Worm (Caenorhabditis elegans) whole organism, L4 larva: ENCODE results near the gene xbx-5.

ENCODE experiments used
- F10B5.3 ChIP-seq: sonication (generic microtip); optimal IDR thresholded peaks from 2 replicates; lab custom pipeline; 2016; ENCODE audit warnings: mild to moderate bottlenecking, missing genetic modification characterization, missing compliant biosample characterization
- F37D6.2 ChIP-seq: sonication (generic microtip); optimal IDR thresholded peaks from 2 replicates; lab custom pipeline; 2016; ENCODE audit warnings: mild to moderate bottlenecking, missing genetic modification characterization, missing compliant biosample characterization
- F44E2.7 ChIP-seq: fragments of 200-800 bp; sonication (Bioruptor generic); IDR thresholded peaks from 2 replicates; pipeline ENCODE4 v2.1.2; 2022; ENCODE audit warnings: missing genetic modification characterization, missing compliant biosample characterization
- R02D3.7 ChIP-seq: fragments of 150-350 bp; sonication (generic microtip); optimal IDR thresholded peaks from 3 replicates; lab custom pipeline; 2014; ENCODE audit warnings: missing biosample characterization, missing genetic modification characterization
- T20F7.1 ChIP-seq: fragments of 200-800 bp; sonication (Bioruptor generic); optimal IDR thresholded peaks from 2 replicates; lab custom pipeline; 2018; ENCODE audit warnings: mild to moderate bottlenecking, missing genetic modification characterization, missing compliant biosample characterization
- Y48G9A.11 ChIP-seq: fragments of 200-800 bp; sonication (Bioruptor generic); IDR thresholded peaks from 2 replicates; pipeline ENCODE4 v1.3.6; 2022; ENCODE audit warnings: missing genetic modification reagents, missing genetic modification characterization, missing compliant biosample characterization
- ama-1 ChIP-seq: fragments of 150-350 bp; optimal IDR thresholded peaks from 2 replicates; lab custom pipeline; 2014; ENCODE audit warnings: inconsistent platforms, mixed read lengths
- arid-1 ChIP-seq: fragments of 200-800 bp; sonication (Bioruptor generic); conservative IDR thresholded peaks from 2 replicates; pipeline ENCODE4 v1.3.6; 2022; ENCODE audit warnings: missing genetic modification reagents, missing genetic modification characterization, missing compliant biosample characterization
- attf-4 ChIP-seq: sonication (generic microtip); optimal IDR thresholded peaks from 3 replicates; lab custom pipeline; 2017; ENCODE audit warnings: missing biosample characterization, missing genetic modification characterization
- ceh-82 ChIP-seq: sonication (generic microtip); optimal IDR thresholded peaks from 2 replicates; lab custom pipeline; 2017; ENCODE audit warnings: missing biosample characterization, missing genetic modification characterization
- daf-12 ChIP-seq: fragments of 150-350 bp; optimal IDR thresholded peaks from 2 replicates; lab custom pipeline; 2014; ENCODE audit warnings: missing biosample characterization, missing genetic modification reagents, missing genetic modification characterization
- daf-16 ChIP-seq, 3 experiments: sonication (generic microtip); optimal IDR thresholded peaks; 2 replicates each; lab custom pipeline; 2016 to 2017; ENCODE audit warnings: missing genetic modification characterization in 3 of 3, missing genetic modification reagents in 3 of 3, mild to moderate bottlenecking in 2 of 3, missing compliant biosample characterization in 2 of 3, missing biosample characterization in 1 of 3, moderate library complexity in 1 of 3
- daf-8 ChIP-seq: fragments of 200-800 bp; sonication (Bioruptor generic); IDR thresholded peaks from 2 replicates; pipeline ENCODE4 v1.3.6; 2022; ENCODE audit warnings: missing genetic modification characterization, missing compliant biosample characterization
- dpl-1 ChIP-seq: fragments of 150-350 bp; optimal IDR thresholded peaks from 2 replicates; lab custom pipeline; 2014; ENCODE audit warnings: missing biosample characterization, missing genetic modification reagents, missing genetic modification characterization
- dve-1 ChIP-seq: sonication (generic microtip); optimal IDR thresholded peaks from 2 replicates; lab custom pipeline; 2017; ENCODE audit warnings: antibody characterized with exemption, mild to moderate bottlenecking, missing genetic modification characterization, missing compliant biosample characterization; ENCODE audit not compliant: insufficient read depth
- egl-27 ChIP-seq: sonication (generic microtip); optimal IDR thresholded peaks from 3 replicates; lab custom pipeline; 2017; ENCODE audit warnings: missing biosample characterization, missing genetic modification reagents, missing genetic modification characterization
- egl-43 ChIP-seq: fragments of 200-800 bp; sonication (Bioruptor generic); IDR thresholded peaks from 2 replicates; pipeline ENCODE4 v1.3.6; 2022; ENCODE audit warnings: missing genetic modification reagents, missing genetic modification characterization, missing compliant biosample characterization
- fkh-10 ChIP-seq: fragments of 150-350 bp; optimal IDR thresholded peaks from 2 replicates; lab custom pipeline; 2014; ENCODE audit warnings: missing biosample characterization, missing genetic modification reagents, missing genetic modification characterization
- fos-1 ChIP-seq: fragments of 150-350 bp; optimal IDR thresholded peaks from 2 replicates; lab custom pipeline; 2014; ENCODE audit warnings: missing biosample characterization, missing genetic modification characterization
- hif-1 ChIP-seq, 2 experiments: sonication (generic microtip); optimal IDR thresholded peaks; 2 replicates each; lab custom pipeline; 2016 to 2017; ENCODE audit warnings: missing compliant biosample characterization in 2 of 2, missing genetic modification characterization in 2 of 2, missing genetic modification reagents in 2 of 2, missing genotype in 2 of 2, mild to moderate bottlenecking in 1 of 2
- hlh-30 ChIP-seq: sonication (generic microtip); optimal IDR thresholded peaks from 2 replicates; lab custom pipeline; 2017; ENCODE audit warnings: antibody characterized with exemption, mild to moderate bottlenecking, missing genetic modification characterization, missing compliant biosample characterization; ENCODE audit not compliant: insufficient read depth
- hmg-1.1 ChIP-seq: fragments of 200-800 bp; sonication (Bioruptor generic); IDR thresholded peaks from 2 replicates; pipeline ENCODE4 v1.3.6; 2022; ENCODE audit warnings: missing genetic modification reagents, missing genetic modification characterization, missing compliant biosample characterization
- jun-1 ChIP-seq: fragments of 150-350 bp; optimal IDR thresholded peaks from 2 replicates; lab custom pipeline; 2014; ENCODE audit warnings: missing biosample characterization, missing genetic modification reagents, missing genetic modification characterization
- lin-1 ChIP-seq: fragments of 200-800 bp; sonication (Bioruptor generic); IDR thresholded peaks from 2 replicates; pipeline ENCODE4 v1.3.6; 2022; ENCODE audit warnings: missing genetic modification reagents, missing genetic modification characterization, missing compliant biosample characterization
- lin-29 ChIP-seq: fragments of 200-800 bp; sonication (Bioruptor generic); IDR thresholded peaks from 2 replicates; pipeline ENCODE4 v1.3.6; 2022; ENCODE audit warnings: missing genetic modification reagents, missing genetic modification characterization, missing compliant biosample characterization
- lsy-2 ChIP-seq, 2 experiments: fragments of 150-350 bp in 1 of 2; sonication (generic microtip) in 1 of 2; optimal IDR thresholded peaks; 2 replicates each; lab custom pipeline; 2014 to 2017; ENCODE audit warnings: missing biosample characterization in 2 of 2, missing genetic modification characterization in 2 of 2
- madf-9 ChIP-seq: fragments of 200-800 bp; sonication (Bioruptor generic); conservative IDR thresholded peaks from 2 replicates; pipeline ENCODE4 v1.3.6; 2022; ENCODE audit warnings: missing genetic modification reagents, missing genetic modification characterization, missing compliant biosample characterization
- mdl-1 ChIP-seq, 2 experiments: fragments of 150-350 bp in 1 of 2; sonication (generic microtip) in 1 of 2; optimal IDR thresholded peaks; 2 replicates each; lab custom pipeline; 2014 to 2017; ENCODE audit warnings: missing biosample characterization in 2 of 2, missing genetic modification characterization in 2 of 2
- mep-1 ChIP-seq: fragments of 150-350 bp; sonication (generic microtip); optimal IDR thresholded peaks from 3 replicates; lab custom pipeline; 2014; ENCODE audit warnings: missing biosample characterization, missing genetic modification characterization
- mes-2 ChIP-seq: sonication (generic microtip); optimal IDR thresholded peaks from 2 replicates; lab custom pipeline; 2016; ENCODE audit warnings: missing genotype, mild to moderate bottlenecking, missing genetic modification characterization, missing compliant biosample characterization; ENCODE audit not compliant: poor library complexity, severe bottlenecking
- nhr-10 ChIP-seq: fragments of 150-350 bp; optimal IDR thresholded peaks from 2 replicates; lab custom pipeline; 2014; ENCODE audit warnings: missing biosample characterization, missing genetic modification characterization
- nhr-11 ChIP-seq: fragments of 150-350 bp; optimal IDR thresholded peaks from 2 replicates; lab custom pipeline; 2014; ENCODE audit warnings: missing biosample characterization, missing genetic modification characterization
- nhr-25 ChIP-seq: sonication (generic microtip); optimal IDR thresholded peaks from 2 replicates; lab custom pipeline; 2017; ENCODE audit warnings: missing genetic modification characterization, mild to moderate bottlenecking, missing compliant biosample characterization, antibody characterized with exemption, moderate library complexity, borderline replicate concordance; ENCODE audit not compliant: insufficient read depth
- nhr-28 ChIP-seq: fragments of 150-350 bp; optimal IDR thresholded peaks from 2 replicates; lab custom pipeline; 2014; ENCODE audit warnings: missing biosample characterization, missing genetic modification characterization
- nhr-41 ChIP-seq: fragments of 200-800 bp; sonication (Bioruptor generic); IDR thresholded peaks from 2 replicates; pipeline ENCODE4 v1.3.6; 2022; ENCODE audit warnings: missing genetic modification reagents, missing genetic modification characterization, missing compliant biosample characterization
- nhr-77 ChIP-seq: fragments of 150-350 bp; optimal IDR thresholded peaks from 2 replicates; lab custom pipeline; 2014; ENCODE audit warnings: missing biosample characterization, missing genetic modification characterization
- pha-4 ChIP-seq, 2 experiments: fragments of 150-350 bp in 1 of 2; fragments of 200-800 bp in 1 of 2; sonication (Bioruptor generic) in 1 of 2; IDR thresholded peaks in 1 of 2; optimal IDR thresholded peaks in 1 of 2; 2 replicates each; pipeline versions ENCODE4 v1.3.6 to Lab custom; 2014 to 2022; ENCODE audit warnings: missing genetic modification characterization in 2 of 2, missing genetic modification reagents in 2 of 2, missing biosample characterization in 1 of 2, missing compliant biosample characterization in 1 of 2
- php-3 ChIP-seq: fragments of 200-800 bp; sonication (Bioruptor generic); IDR thresholded peaks from 2 replicates; pipeline ENCODE4 v1.3.6; 2022; ENCODE audit warnings: missing genetic modification reagents, missing genetic modification characterization, missing compliant biosample characterization
- pqm-1 ChIP-seq: sonication (generic microtip); optimal IDR thresholded peaks from 2 replicates; lab custom pipeline; 2017; ENCODE audit warnings: missing biosample characterization, missing genetic modification characterization
- rbr-2 ChIP-seq: sonication (generic microtip); optimal IDR thresholded peaks from 2 replicates; lab custom pipeline; 2016; ENCODE audit warnings: missing genotype, missing genetic modification characterization, missing compliant biosample characterization
- sdz-12 ChIP-seq: fragments of 200-800 bp; sonication (Bioruptor generic); optimal IDR thresholded peaks from 2 replicates; lab custom pipeline; 2018; ENCODE audit warnings: mild to moderate bottlenecking, missing genetic modification characterization, missing compliant biosample characterization
- set-16 ChIP-seq: fragments of 200-800 bp; sonication (Bioruptor generic); IDR thresholded peaks from 2 replicates; pipeline ENCODE4 v1.3.6; 2022; ENCODE audit warnings: missing genetic modification reagents, missing genetic modification characterization, missing compliant biosample characterization
- skn-1 ChIP-seq: fragments of 150-350 bp; optimal IDR thresholded peaks from 2 replicates; lab custom pipeline; 2014; ENCODE audit warnings: missing biosample characterization, missing genetic modification characterization
- snpc-1.2 ChIP-seq: fragments of 200-800 bp; sonication (Bioruptor generic); IDR thresholded peaks from 2 replicates; pipeline ENCODE4 v1.3.6; 2022; ENCODE audit warnings: missing genetic modification reagents, missing genetic modification characterization, missing compliant biosample characterization
- tag-97 ChIP-seq: fragments of 200-800 bp; sonication (Bioruptor generic); IDR thresholded peaks from 2 replicates; pipeline ENCODE4 v1.3.6; 2022; ENCODE audit warnings: missing genetic modification characterization, missing compliant biosample characterization
- unc-62 ChIP-seq, 3 experiments: fragments of 150-350 bp in 1 of 3; sonication (generic microtip); optimal IDR thresholded peaks in 2 of 3; peaks in 1 of 3; 1 replicate in 1 of 3; 2 replicates in 2 of 3; lab custom pipeline; 2014 to 2017; ENCODE audit warnings: missing biosample characterization in 3 of 3, missing genetic modification characterization in 3 of 3, missing genetic modification reagents in 3 of 3, missing genotype in 1 of 3
- zip-11 ChIP-seq: fragments of 200-800 bp; sonication (Bioruptor generic); IDR thresholded peaks from 2 replicates; pipeline ENCODE4 v1.3.6; 2022; ENCODE audit warnings: missing genetic modification characterization, missing compliant biosample characterization

The xbx-5 gene

ce11 chrIII:3774550-3774949 is 29.7 kb downstream of the xbx-5 start:
- TF ChIP-seq dve-1: no peak
- TF ChIP-seq unc-62 (GFP tag; optimal IDR thresholded peaks at IDR 0.05 in 1 of 2; lab: Kevin White, UChicago): peak in 1 of 2 experiments; percentile 98
- TF ChIP-seq unc-62 (tag; optimal IDR thresholded peaks at IDR 0.05; lab: Kevin White, UChicago): no peak
- no peak for TF ChIP-seq madf-9 (GFP tag; lab: Robert Waterston, UW)
- TF ChIP-seq pqm-1 (tag; lab: Kevin White, UChicago): no peak

- TF ChIP-seq hlh-30 (tag; lab: Kevin White, UChicago) (peak; percentile 26), mes-2 (tag; lab: Kevin White, UChicago) (peak; percentile 57), R02D3.7 (tag; lab: Kevin White, UChicago) (no peak), egl-27 (tag; lab: Kevin White, UChicago) (no peak), snpc-1.2 (GFP tag; lab: Robert Waterston, UW) (no peak), F44E2.7 (GFP tag; lab: Robert Waterston, UW) (no peak), T20F7.1 (GFP tag; lab: Kevin White, UChicago) (no peak), nhr-77 (tag; lab: Kevin White, UChicago) (no peak), nhr-10 (no peak), nhr-41 (GFP tag; lab: Robert Waterston, UW) (no peak), ceh-82 (tag; lab: Kevin White, UChicago) (no peak), fkh-10 (GFP tag; lab: Kevin White, UChicago) (no peak), mdl-1 (tag; optimal IDR thresholded peaks at IDR 0.05; lab: Kevin White, UChicago) (peak in 1 of 2 experiments; percentile 61), jun-1 (tag; lab: Kevin White, UChicago) (no peak), nhr-25 (tag; lab: Kevin White, UChicago) (peak; percentile 36), mep-1 (tag; lab: Kevin White, UChicago) (peak; percentile 59), pha-4 (GFP tag; IDR thresholded peaks at IDR 0.05; lab: Robert Waterston, UW) (no peak), pha-4 (tag; optimal IDR thresholded peaks at IDR 0.05; lab: Kevin White, UChicago) (peak; percentile 73), lin-1 (GFP tag; lab: Robert Waterston, UW) (no peak), php-3 (GFP tag; lab: Robert Waterston, UW) (no peak), hmg-1.1 (GFP tag; lab: Robert Waterston, UW) (peak; percentile 29; the same call in 1 of the 2 replicates), F37D6.2 (tag; lab: Kevin White, UChicago) (no peak), egl-43 (GFP tag; lab: Robert Waterston, UW) (no peak), ama-1 (no peak), nhr-28 (peak; percentile 16), set-16 (no peak), fos-1 (tag; lab: Kevin White, UChicago) (no peak), skn-1 (tag; lab: Kevin White, UChicago) (no peak), zip-11 (GFP tag; lab: Robert Waterston, UW) (no peak), lin-29 (no peak), daf-8 (GFP tag; lab: Robert Waterston, UW) (no peak), nhr-11 (tag; lab: Kevin White, UChicago) (peak; percentile 69), arid-1 (no peak), daf-12 (tag; lab: Kevin White, UChicago) (no peak), Y48G9A.11 (GFP tag; lab: Robert Waterston, UW) (no peak), daf-16 (GFP tag; optimal IDR thresholded peaks at IDR 0.05; lab: Kevin White, UChicago) (peak in 1 of 2 experiments; percentile 82), daf-16 (tag; optimal IDR thresholded peaks at IDR 0.05; lab: Kevin White, UChicago) (peak; percentile 90), dpl-1 (GFP tag; lab: Kevin White, UChicago) (no peak), rbr-2 (tag; lab: Kevin White, UChicago) (peak; percentile 30), sdz-12 (no peak), hif-1 (tag; optimal IDR thresholded peaks at IDR 0.05; lab: Kevin White, UChicago) (no peak), F10B5.3 (tag; lab: Kevin White, UChicago) (no peak), attf-4 (tag; lab: Kevin White, UChicago) (no peak), unc-62 (GFP tag; optimal IDR thresholded peaks at IDR 0.05 in 1 of 2; lab: Kevin White, UChicago) (peak in 1 of 2 experiments; percentile 79), unc-62 (tag; optimal IDR thresholded peaks at IDR 0.05; lab: Kevin White, UChicago) (no peak), tag-97 (GFP tag; lab: Robert Waterston, UW) (no peak), lsy-2 (tag; optimal IDR thresholded peaks at IDR 0.05; lab: Kevin White, UChicago) (peak; percentile 24 to 53)
Observed at ce11 chrIII:3773173-3773572, 31.1 kb downstream of the xbx-5 start, which contains the start of gene lec-4. TSS of gene lec-4 (minus strand) at chrIII:3773326.
